Worm (Caenorhabditis elegans): ENCODE measurements around the gene ugt-33.

The ugt-33 gene

ce11 chrV:10466607-10467092, 26.6 kb upstream of the ugt-33 start:
- peak; percentile 97 for TF ChIP-seq F13H6.1 (tag; optimal IDR thresholded peaks at IDR 0.05)
- TF ChIP-seq unc-39 (tag; optimal IDR thresholded peaks at IDR 0.05), result no peak
- TF ChIP-seq unc-55 (GFP tag; optimal IDR thresholded peaks at IDR 0.05), result peak; percentile 96
- TF ChIP-seq blmp-1 (tag; optimal IDR thresholded peaks at IDR 0.05; ENCODE audit: insufficient read depth), result peak; percentile 90
- TF ChIP-seq Y55F3AM.14 (GFP tag; optimal IDR thresholded peaks at IDR 0.05), result peak; percentile 97
- TF ChIP-seq nhr-6 (tag; optimal IDR thresholded peaks at IDR 0.05), result peak; percentile 96
- no peak for TF ChIP-seq ztf-1 (GFP tag; conservative IDR thresholded peaks at IDR 0.05)
- TF ChIP-seq mab-5 (tag; optimal IDR thresholded peaks at IDR 0.05), result peak; percentile 89
- TF ChIP-seq nhr-23 (tag; optimal IDR thresholded peaks at IDR 0.05), result no peak
- TF ChIP-seq elt-1 (tag; optimal IDR thresholded peaks at IDR 0.05), result peak; percentile 7
- no peak for TF ChIP-seq ztf-11 (tag; optimal IDR thresholded peaks at IDR 0.05)
- peak; percentile 12 for TF ChIP-seq ZK546.5 (tag; optimal IDR thresholded peaks at IDR 0.05)
- peak; percentile 98 for TF ChIP-seq crh-2 (tag; optimal IDR thresholded peaks at IDR 0.05)
- no peak for TF ChIP-seq aly-2 (tag; optimal IDR thresholded peaks at IDR 0.05)
- TF ChIP-seq ama-1 (optimal IDR thresholded peaks at IDR 0.05), result peak; percentile 52
- TF ChIP-seq nhr-25 (tag; optimal IDR thresholded peaks at IDR 0.05), result peak; percentile 95
- peak; percentile 74 for TF ChIP-seq snpc-4 (tag; optimal IDR thresholded peaks at IDR 0.05)
- peak; percentile 87 for TF ChIP-seq lin-11 (tag; optimal IDR thresholded peaks at IDR 0.05)
- TF ChIP-seq nhr-10 (tag; optimal IDR thresholded peaks at IDR 0.05), result peak; percentile 44
- TF ChIP-seq lin-39 (tag; optimal IDR thresholded peaks at IDR 0.05), result peak; percentile 58
- TF ChIP-seq R02D3.7 (tag; optimal IDR thresholded peaks at IDR 0.05), result no peak
- TF ChIP-seq egl-27 (tag; optimal IDR thresholded peaks at IDR 0.05), result peak; percentile 96
- no peak for TF ChIP-seq nhr-237 (tag; optimal IDR thresholded peaks at IDR 0.05)
- no peak for TF ChIP-seq elt-3 (tag; optimal IDR thresholded peaks at IDR 0.05)
- peak; percentile 97 for TF ChIP-seq sma-3 (GFP tag; optimal IDR thresholded peaks at IDR 0.05)
- TF ChIP-seq ceh-16 (tag; optimal IDR thresholded peaks at IDR 0.05), result no peak
- TF ChIP-seq fos-1 (tag; optimal IDR thresholded peaks at IDR 0.05), result peak; percentile 94
- TF ChIP-seq nhr-129 (tag; optimal IDR thresholded peaks at IDR 0.05), result peak; percentile 99
- TF ChIP-seq lin-13 (GFP tag; optimal IDR thresholded peaks at IDR 0.05), result peak; percentile 89
- TF ChIP-seq peb-1 (tag; optimal IDR thresholded peaks at IDR 0.05), result no peak
- no peak for TF ChIP-seq nhr-11 (tag; optimal IDR thresholded peaks at IDR 0.05)
- TF ChIP-seq sem-4 (tag; optimal IDR thresholded peaks at IDR 0.05), result peak; percentile 97
- peak; percentile 71 to 94 for TF ChIP-seq lsy-2 (tag; optimal IDR thresholded peaks at IDR 0.05)
- TF ChIP-seq alr-1 (tag; optimal IDR thresholded peaks at IDR 0.05), result peak; percentile 86
- peak; percentile 95 for TF ChIP-seq zag-1 (tag; optimal IDR thresholded peaks at IDR 0.05)
- peak; percentile 98 for TF ChIP-seq C34F6.9 (tag; optimal IDR thresholded peaks at IDR 0.05)
- TF ChIP-seq mbf-1 (tag; optimal IDR thresholded peaks at IDR 0.05), result no peak
- peak; percentile 99 for TF ChIP-seq sma-9 (GFP tag; optimal IDR thresholded peaks at IDR 0.05)
- peak; percentile 56 for TF ChIP-seq sma-9 (tag; optimal IDR thresholded peaks at IDR 0.05)
- TF ChIP-seq nhr-21 (tag; optimal IDR thresholded peaks at IDR 0.05), result peak; percentile 98
- no peak for TF ChIP-seq nhr-12 (tag; optimal IDR thresholded peaks at IDR 0.05)
- peak; percentile 99 for TF ChIP-seq mdl-1 (tag; optimal IDR thresholded peaks at IDR 0.05)
- peak; percentile 89 for TF ChIP-seq ztf-4 (tag; optimal IDR thresholded peaks at IDR 0.05)
- TF ChIP-seq gmeb-1 (tag; optimal IDR thresholded peaks at IDR 0.05), result peak; percentile 79
- TF ChIP-seq unc-62 (GFP tag; optimal IDR thresholded peaks at IDR 0.05), result peak; percentile 61
- TF ChIP-seq dmd-4 (tag; optimal IDR thresholded peaks at IDR 0.05), result no peak
- peak; percentile 76 for TF ChIP-seq skn-1 (tag; optimal IDR thresholded peaks at IDR 0.05)
- TF ChIP-seq ceh-82 (tag; optimal IDR thresholded peaks at IDR 0.05), result peak; percentile 68
- TF ChIP-seq nhr-77 (tag; optimal IDR thresholded peaks at IDR 0.05), result peak; percentile 70

All from whole organism, L2 larva.